Worm (Caenorhabditis elegans) whole organism, L4 larva: ENCODE data around the gene C29A12.1.

Experiments used
- F10B5.3 ChIP-seq: sonication (generic microtip); optimal IDR thresholded peaks from 2 replicates; lab custom pipeline; 2016; ENCODE audit warnings: mild to moderate bottlenecking, missing genetic modification characterization, missing compliant biosample characterization
- F49E8.2 ChIP-seq: sonication (generic microtip); optimal IDR thresholded peaks from 2 replicates; lab custom pipeline; 2016; ENCODE audit warnings: missing compliant biosample characterization, mild to moderate bottlenecking, missing genetic modification characterization, borderline replicate concordance
- Y105C5A.15 ChIP-seq: fragments of 200-800 bp; sonication (Bioruptor generic); IDR thresholded peaks from 2 replicates; pipeline ENCODE4 v1.3.6; 2022; ENCODE audit warnings: missing genetic modification characterization, missing compliant biosample characterization
- Y75B8A.6 ChIP-seq: fragments of 200-800 bp; sonication (Bioruptor generic); IDR thresholded peaks from 2 replicates; pipeline ENCODE4 v1.3.6; 2022; ENCODE audit warnings: missing genetic modification reagents, missing genetic modification characterization, missing compliant biosample characterization
- aha-1 ChIP-seq: fragments of 150-350 bp; peaks from one replicate; lab custom pipeline; 2014; ENCODE audit warnings: missing biosample characterization, missing genetic modification characterization
- ceh-28 ChIP-seq: fragments of 150-350 bp; optimal IDR thresholded peaks from 2 replicates; lab custom pipeline; 2014; ENCODE audit warnings: missing biosample characterization, missing genetic modification reagents, missing genetic modification characterization
- ceh-44 ChIP-seq: fragments of 200-800 bp; sonication (Bioruptor generic); IDR thresholded peaks from 2 replicates; pipeline ENCODE4 v1.3.6; 2022; ENCODE audit warnings: missing genetic modification reagents, missing genetic modification characterization, missing compliant biosample characterization
- cey-2 ChIP-seq: sonication (generic microtip); optimal IDR thresholded peaks from 3 replicates; lab custom pipeline; 2017; ENCODE audit warnings: missing genetic modification characterization, mild to moderate bottlenecking, missing compliant biosample characterization, antibody characterized with exemption, borderline replicate concordance; ENCODE audit not compliant: insufficient read depth
- daf-12 ChIP-seq: fragments of 150-350 bp; optimal IDR thresholded peaks from 2 replicates; lab custom pipeline; 2014; ENCODE audit warnings: missing biosample characterization, missing genetic modification reagents, missing genetic modification characterization
- daf-16 ChIP-seq, 3 experiments: sonication (generic microtip); optimal IDR thresholded peaks; 2 replicates each; lab custom pipeline; 2016 to 2017; ENCODE audit warnings: missing genetic modification characterization in 3 of 3, missing genetic modification reagents in 3 of 3, mild to moderate bottlenecking in 2 of 3, missing compliant biosample characterization in 2 of 3, missing biosample characterization in 1 of 3, moderate library complexity in 1 of 3
- daf-19 ChIP-seq: fragments of 200-800 bp; sonication (Bioruptor generic); conservative IDR thresholded peaks from 2 replicates; pipeline ENCODE4 v1.3.6; 2022; ENCODE audit warnings: missing genetic modification characterization, missing compliant biosample characterization
- dmd-8 ChIP-seq: fragments of 200-800 bp; sonication (Bioruptor generic); IDR thresholded peaks from 2 replicates; pipeline ENCODE4 v1.3.6; 2022; ENCODE audit warnings: missing genetic modification characterization, missing compliant biosample characterization
- dpl-1 ChIP-seq: fragments of 150-350 bp; optimal IDR thresholded peaks from 2 replicates; lab custom pipeline; 2014; ENCODE audit warnings: missing biosample characterization, missing genetic modification reagents, missing genetic modification characterization
- duxl-1 ChIP-seq: sonication (generic microtip); optimal IDR thresholded peaks from 2 replicates; lab custom pipeline; 2016; ENCODE audit warnings: mild to moderate bottlenecking, missing genetic modification characterization, moderate library complexity, missing compliant biosample characterization; ENCODE audit not compliant: poor library complexity
- dve-1 ChIP-seq: sonication (generic microtip); optimal IDR thresholded peaks from 2 replicates; lab custom pipeline; 2017; ENCODE audit warnings: antibody characterized with exemption, mild to moderate bottlenecking, missing genetic modification characterization, missing compliant biosample characterization; ENCODE audit not compliant: insufficient read depth
- egl-27 ChIP-seq: sonication (generic microtip); optimal IDR thresholded peaks from 3 replicates; lab custom pipeline; 2017; ENCODE audit warnings: missing biosample characterization, missing genetic modification reagents, missing genetic modification characterization
- fkh-10 ChIP-seq: fragments of 150-350 bp; optimal IDR thresholded peaks from 2 replicates; lab custom pipeline; 2014; ENCODE audit warnings: missing biosample characterization, missing genetic modification reagents, missing genetic modification characterization
- fos-1 ChIP-seq: fragments of 150-350 bp; optimal IDR thresholded peaks from 2 replicates; lab custom pipeline; 2014; ENCODE audit warnings: missing biosample characterization, missing genetic modification characterization
- gei-8 ChIP-seq: fragments of 200-800 bp; sonication (Bioruptor generic); optimal IDR thresholded peaks from 2 replicates; lab custom pipeline; 2018; ENCODE audit warnings: mild to moderate bottlenecking, missing genetic modification characterization, missing compliant biosample characterization
- hif-1 ChIP-seq, 2 experiments: sonication (generic microtip); optimal IDR thresholded peaks; 2 replicates each; lab custom pipeline; 2016 to 2017; ENCODE audit warnings: missing compliant biosample characterization in 2 of 2, missing genetic modification characterization in 2 of 2, missing genetic modification reagents in 2 of 2, missing genotype in 2 of 2, mild to moderate bottlenecking in 1 of 2
- hlh-11 ChIP-seq: fragments of 200-800 bp; sonication (Bioruptor generic); optimal IDR thresholded peaks from 2 replicates; lab custom pipeline; 2018; ENCODE audit warnings: mild to moderate bottlenecking, missing genetic modification characterization, missing compliant biosample characterization
- hlh-30 ChIP-seq: sonication (generic microtip); optimal IDR thresholded peaks from 2 replicates; lab custom pipeline; 2017; ENCODE audit warnings: antibody characterized with exemption, mild to moderate bottlenecking, missing genetic modification characterization, missing compliant biosample characterization; ENCODE audit not compliant: insufficient read depth
- jun-1 ChIP-seq: fragments of 150-350 bp; optimal IDR thresholded peaks from 2 replicates; lab custom pipeline; 2014; ENCODE audit warnings: missing biosample characterization, missing genetic modification reagents, missing genetic modification characterization
- lim-7 ChIP-seq: fragments of 200-800 bp; sonication (Bioruptor generic); IDR thresholded peaks from 2 replicates; pipeline ENCODE4 v1.3.6; 2022; ENCODE audit warnings: missing genetic modification characterization, missing compliant biosample characterization
- lin-13 ChIP-seq: fragments of 150-350 bp; optimal IDR thresholded peaks from 2 replicates; lab custom pipeline; 2014; ENCODE audit warnings: missing biosample characterization, missing genetic modification reagents, missing genetic modification characterization
- lin-38 ChIP-seq: fragments of 200-800 bp; sonication (Bioruptor generic); IDR thresholded peaks from 2 replicates; pipeline ENCODE4 v1.3.6; 2022; ENCODE audit warnings: missing genetic modification reagents, missing genetic modification characterization, missing compliant biosample characterization
- madf-9 ChIP-seq: fragments of 200-800 bp; sonication (Bioruptor generic); conservative IDR thresholded peaks from 2 replicates; pipeline ENCODE4 v1.3.6; 2022; ENCODE audit warnings: missing genetic modification reagents, missing genetic modification characterization, missing compliant biosample characterization
- mdl-1 ChIP-seq, 2 experiments: fragments of 150-350 bp in 1 of 2; sonication (generic microtip) in 1 of 2; optimal IDR thresholded peaks; 2 replicates each; lab custom pipeline; 2014 to 2017; ENCODE audit warnings: missing biosample characterization in 2 of 2, missing genetic modification characterization in 2 of 2
- mes-2 ChIP-seq: sonication (generic microtip); optimal IDR thresholded peaks from 2 replicates; lab custom pipeline; 2016; ENCODE audit warnings: missing genotype, mild to moderate bottlenecking, missing genetic modification characterization, missing compliant biosample characterization; ENCODE audit not compliant: poor library complexity, severe bottlenecking
- mxl-3 ChIP-seq: fragments of 200-800 bp; sonication (Bioruptor generic); optimal IDR thresholded peaks from 2 replicates; lab custom pipeline; 2018; ENCODE audit warnings: mild to moderate bottlenecking, missing genetic modification characterization, missing compliant biosample characterization
- nhr-10 ChIP-seq: fragments of 150-350 bp; optimal IDR thresholded peaks from 2 replicates; lab custom pipeline; 2014; ENCODE audit warnings: missing biosample characterization, missing genetic modification characterization
- nhr-102 ChIP-seq: sonication (generic microtip); optimal IDR thresholded peaks from 2 replicates; lab custom pipeline; 2016; ENCODE audit warnings: mild to moderate bottlenecking, missing genetic modification characterization, moderate library complexity, missing compliant biosample characterization
- nhr-11 ChIP-seq: fragments of 150-350 bp; optimal IDR thresholded peaks from 2 replicates; lab custom pipeline; 2014; ENCODE audit warnings: missing biosample characterization, missing genetic modification characterization
- nhr-28 ChIP-seq: fragments of 150-350 bp; optimal IDR thresholded peaks from 2 replicates; lab custom pipeline; 2014; ENCODE audit warnings: missing biosample characterization, missing genetic modification characterization
- nhr-41 ChIP-seq: fragments of 200-800 bp; sonication (Bioruptor generic); IDR thresholded peaks from 2 replicates; pipeline ENCODE4 v1.3.6; 2022; ENCODE audit warnings: missing genetic modification reagents, missing genetic modification characterization, missing compliant biosample characterization
- nhr-48 ChIP-seq: sonication (generic microtip); optimal IDR thresholded peaks from 2 replicates; lab custom pipeline; 2016; ENCODE audit warnings: mild to moderate bottlenecking, missing genetic modification characterization, missing compliant biosample characterization
- nhr-76 ChIP-seq: fragments of 150-350 bp; optimal IDR thresholded peaks from 2 replicates; lab custom pipeline; 2014; ENCODE audit warnings: missing biosample characterization, missing genetic modification characterization
- php-3 ChIP-seq: fragments of 200-800 bp; sonication (Bioruptor generic); IDR thresholded peaks from 2 replicates; pipeline ENCODE4 v1.3.6; 2022; ENCODE audit warnings: missing genetic modification reagents, missing genetic modification characterization, missing compliant biosample characterization
- rbr-2 ChIP-seq: sonication (generic microtip); optimal IDR thresholded peaks from 2 replicates; lab custom pipeline; 2016; ENCODE audit warnings: missing genotype, missing genetic modification characterization, missing compliant biosample characterization
- skn-1 ChIP-seq: fragments of 150-350 bp; optimal IDR thresholded peaks from 2 replicates; lab custom pipeline; 2014; ENCODE audit warnings: missing biosample characterization, missing genetic modification characterization
- snpc-4 ChIP-seq: fragments of 150-350 bp; optimal IDR thresholded peaks from 2 replicates; lab custom pipeline; 2014; ENCODE audit warnings: missing biosample characterization, missing genetic modification characterization
- spr-1 ChIP-seq: sonication (generic microtip); optimal IDR thresholded peaks from 2 replicates; lab custom pipeline; 2016; ENCODE audit warnings: mild to moderate bottlenecking, missing genetic modification characterization, missing compliant biosample characterization
- tag-97 ChIP-seq: fragments of 200-800 bp; sonication (Bioruptor generic); IDR thresholded peaks from 2 replicates; pipeline ENCODE4 v1.3.6; 2022; ENCODE audit warnings: missing genetic modification characterization, missing compliant biosample characterization
- tra-1 ChIP-seq: fragments of 200-800 bp; sonication (Bioruptor generic); IDR thresholded peaks from 2 replicates; pipeline ENCODE4 v1.3.6; 2022; ENCODE audit warnings: missing genetic modification reagents, missing genetic modification characterization, missing compliant biosample characterization
- unc-39 ChIP-seq: sonication (generic microtip); optimal IDR thresholded peaks from 2 replicates; lab custom pipeline; 2017; ENCODE audit warnings: missing biosample characterization, missing genetic modification characterization
- zag-1 ChIP-seq: fragments of 150-350 bp; optimal IDR thresholded peaks from 2 replicates; lab custom pipeline; 2014; ENCODE audit warnings: missing biosample characterization, missing genetic modification characterization
- zfp-2 ChIP-seq: sonication (generic microtip); optimal IDR thresholded peaks from 2 replicates; lab custom pipeline; 2016; ENCODE audit warnings: mild to moderate bottlenecking, missing genetic modification characterization, missing compliant biosample characterization
- zfp-3 ChIP-seq: fragments of 200-800 bp; sonication (Bioruptor generic); conservative IDR thresholded peaks from 2 replicates; pipeline ENCODE4 v1.3.6; 2022; ENCODE audit warnings: missing genetic modification reagents, missing genetic modification characterization, missing compliant biosample characterization

C29A12.1 gene

DNA sequence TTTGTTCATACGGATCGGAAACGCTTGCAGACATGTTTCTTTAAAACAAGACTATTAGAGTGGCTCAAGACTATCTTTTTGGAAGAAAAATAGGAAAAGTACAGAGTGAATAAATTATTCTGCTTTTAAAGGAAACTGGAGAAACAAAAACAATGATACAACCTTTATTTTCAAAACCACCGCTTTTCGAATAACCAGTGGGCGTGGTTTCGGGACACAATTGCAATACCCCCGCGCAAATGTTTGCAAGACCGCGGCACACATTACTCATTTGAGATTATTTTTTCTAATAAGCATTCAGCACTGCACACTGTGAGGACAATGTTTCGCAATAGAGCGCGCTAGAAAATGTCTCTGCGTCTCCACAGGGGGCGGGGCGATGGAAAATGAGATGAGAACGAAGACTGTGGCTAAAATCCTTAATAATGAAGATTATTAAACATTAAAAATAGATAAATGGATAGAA, 5.4 kb downstream of the C29A12.1 start, which contains the start of gene plrg-1 (continued):
- TF ChIP-seq snpc-4 (tag; lab: Kevin White, UChicago) (no peak), hlh-11 (tag; lab: Kevin White, UChicago) (peak; percentile 89), nhr-28 (tag; lab: Kevin White, UChicago) (peak; percentile 85), mes-2 (tag; lab: Kevin White, UChicago) (peak; percentile 97), zag-1 (no peak), unc-39 (tag; lab: Kevin White, UChicago) (no peak), nhr-10 (tag; lab: Kevin White, UChicago) (no peak), rbr-2 (tag; lab: Kevin White, UChicago) (peak; percentile 85), daf-19 (peak; percentile 68; the same call in 1 of the 2 replicates), lin-38 (GFP tag; lab: Robert Waterston, UW) (peak; percentile 93), nhr-48 (peak; percentile 78), fkh-10 (GFP tag; lab: Kevin White, UChicago) (peak; percentile 50), egl-27 (tag; lab: Kevin White, UChicago) (no peak), Y105C5A.15 (GFP tag; lab: Robert Waterston, UW) (no peak), tra-1 (peak; percentile 81), spr-1 (peak; percentile 84), zfp-3 (GFP tag; lab: Robert Waterston, UW) (peak; percentile 81), daf-12 (tag; lab: Kevin White, UChicago) (no peak), nhr-102 (tag; lab: Kevin White, UChicago) (peak; percentile 85), F10B5.3 (tag; lab: Kevin White, UChicago) (peak; percentile 60), nhr-11 (peak; percentile 78), lim-7 (peak; percentile 54; the same call in 1 of the 2 replicates), Y75B8A.6 (GFP tag; lab: Robert Waterston, UW) (no peak), zfp-2 (no peak), lin-13 (peak; percentile 85), ceh-44 (GFP tag; lab: Robert Waterston, UW) (peak; percentile 89), dve-1 (peak; percentile 91), skn-1 (tag; lab: Kevin White, UChicago) (no peak), cey-2 (tag; lab: Kevin White, UChicago) (no peak), duxl-1 (peak; percentile 90), madf-9 (GFP tag; lab: Robert Waterston, UW) (peak; percentile 66), fos-1 (no peak), mxl-3 (GFP tag; lab: Kevin White, UChicago) (peak; percentile 93), hlh-30 (tag; lab: Kevin White, UChicago) (peak; percentile 75), dpl-1 (GFP tag; lab: Kevin White, UChicago) (peak; percentile 82), php-3 (GFP tag; lab: Robert Waterston, UW) (peak; percentile 77), mdl-1 (tag; optimal IDR thresholded peaks at IDR 0.05; lab: Kevin White, UChicago) (peak; percentile 47 to 63)
- TF ChIP-seq, all 104 proteins: peak for 65

DNA sequence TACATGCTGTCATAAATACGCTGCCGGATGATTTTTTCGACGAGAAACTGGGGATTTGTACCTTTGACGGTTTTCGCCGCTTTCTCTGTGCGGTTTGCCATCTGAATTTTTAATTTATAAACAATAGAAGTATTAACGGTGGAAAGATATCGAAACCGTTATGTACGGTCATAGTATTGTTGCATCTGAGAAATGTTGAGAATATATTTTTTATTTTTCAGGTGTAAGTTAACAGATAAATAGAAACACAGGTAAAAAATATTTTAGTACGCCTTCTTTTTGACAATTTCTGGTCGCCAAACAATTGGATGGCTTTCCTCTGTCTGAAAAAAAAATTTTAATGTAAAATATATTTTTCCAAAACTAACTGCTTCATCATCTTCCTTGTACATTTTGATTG, 7.4 kb downstream of the C29A12.1 start, which contains the start of gene prp-38:
TSS of gene prp-38 (minus strand) at position 101 of the 400 bp plus-strand sequence.
- TF ChIP-seq aha-1 (tag; lab: Kevin White, UChicago) (peak; percentile 70), hif-1 (tag; optimal IDR thresholded peaks at IDR 0.05; lab: Kevin White, UChicago) (no peak)
- TF ChIP-seq, all 104 proteins: peak for 1

DNA sequence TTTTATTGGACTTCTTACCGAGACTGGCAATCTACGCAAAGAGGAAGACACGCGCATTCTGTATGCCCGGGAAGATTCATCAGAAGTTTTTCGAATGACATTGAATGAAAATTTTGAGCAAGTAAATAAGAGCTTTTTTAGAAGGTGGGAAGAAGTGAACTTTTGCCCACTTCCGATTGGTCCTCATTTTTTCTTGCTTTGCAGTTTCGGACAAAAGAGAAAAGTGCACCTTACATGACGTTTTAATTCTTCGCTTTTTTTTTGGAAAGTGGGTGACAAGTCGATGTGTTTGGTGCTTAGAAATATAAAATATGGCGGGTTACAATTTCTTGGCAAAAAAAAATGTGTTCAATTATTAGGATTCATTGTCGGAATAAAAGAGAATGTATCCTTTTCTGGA, 8.9 kb downstream of the C29A12.1 start, which contains the start of gene secs-1:
TSS of gene secs-1 (minus strand) at position 101 of the 400 bp plus-strand sequence.
- TF ChIP-seq F49E8.2 (tag; lab: Kevin White, UChicago) (no peak), nhr-76 (no peak), nhr-28 (tag; lab: Kevin White, UChicago) (no peak), F10B5.3 (tag; lab: Kevin White, UChicago) (no peak), daf-19 (no peak), nhr-41 (GFP tag; lab: Robert Waterston, UW) (no peak), jun-1 (no peak), hlh-11 (tag; lab: Kevin White, UChicago) (no peak), gei-8 (no peak), zag-1 (no peak), ceh-28 (no peak), daf-16 (GFP tag; optimal IDR thresholded peaks at IDR 0.05; lab: Kevin White, UChicago) (no peak), daf-16 (tag; optimal IDR thresholded peaks at IDR 0.05; lab: Kevin White, UChicago) (no peak), tag-97 (GFP tag; lab: Robert Waterston, UW) (no peak), daf-12 (tag; lab: Kevin White, UChicago) (no peak), dmd-8 (GFP tag; lab: Robert Waterston, UW) (no peak)
